Worm (Caenorhabditis elegans) whole organism, early embryonic: ENCODE results near the gene W09D6.5.

Experiments
- B0310.2 ChIP-seq: sonication (generic microtip); optimal IDR thresholded peaks from 2 replicates; lab custom pipeline; 2016; ENCODE audit warnings: mild to moderate bottlenecking, missing genetic modification characterization, missing compliant biosample characterization
- F13C5.2 ChIP-seq: sonication (generic microtip); optimal IDR thresholded peaks from 2 replicates; lab custom pipeline; 2017; ENCODE audit warnings: mild to moderate bottlenecking, missing genetic modification characterization, inconsistent platforms, missing compliant biosample characterization
- aly-1 ChIP-seq: sonication (generic microtip); optimal IDR thresholded peaks from 2 replicates; lab custom pipeline; 2016; ENCODE audit warnings: missing genetic modification characterization, missing compliant biosample characterization
- ama-1 ChIP-seq: fragments of 150-350 bp; optimal IDR thresholded peaks from 2 replicates; lab custom pipeline; 2014
- ceh-13 ChIP-seq: fragments of 200-800 bp; sonication (Bioruptor generic); optimal IDR thresholded peaks from 2 replicates; lab custom pipeline; 2018; ENCODE audit warnings: mild to moderate bottlenecking, missing genetic modification characterization, missing compliant biosample characterization
- ceh-36 ChIP-seq: sonication (generic microtip); optimal IDR thresholded peaks from 2 replicates; lab custom pipeline; 2016; ENCODE audit warnings: missing genetic modification characterization, inconsistent platforms, missing compliant biosample characterization
- ets-7 ChIP-seq: sonication (generic microtip); optimal IDR thresholded peaks from 2 replicates; lab custom pipeline; 2016; ENCODE audit warnings: missing genotype, missing genetic modification characterization, missing compliant biosample characterization
- flt-1 ChIP-seq: fragments of 200-800 bp; sonication (Bioruptor generic); IDR thresholded peaks from 2 replicates; pipeline ENCODE4 v1.3.6; 2022; ENCODE audit warnings: missing genetic modification characterization, missing compliant biosample characterization
- hmbx-1 ChIP-seq: sonication (generic microtip); optimal IDR thresholded peaks from 2 replicates; lab custom pipeline; 2016; ENCODE audit warnings: mild to moderate bottlenecking, missing genetic modification characterization, missing compliant biosample characterization
- hmg-4 ChIP-seq: fragments of 200-800 bp; sonication (Bioruptor generic); optimal IDR thresholded peaks from 2 replicates; lab custom pipeline; 2018; ENCODE audit warnings: mild to moderate bottlenecking, missing genetic modification characterization, missing compliant biosample characterization
- hnd-1 ChIP-seq: sonication (generic microtip); optimal IDR thresholded peaks from 2 replicates; lab custom pipeline; 2016; ENCODE audit warnings: missing genetic modification characterization, missing compliant biosample characterization
- pes-1 ChIP-seq: fragments of 200-800 bp; sonication (Bioruptor generic); IDR thresholded peaks from 2 replicates; pipeline ENCODE4 v1.3.6; 2022; ENCODE audit warnings: missing genetic modification reagents, missing genetic modification characterization, missing compliant biosample characterization
- scrt-1 ChIP-seq: fragments of 200-800 bp; sonication (Bioruptor generic); IDR thresholded peaks from 2 replicates; pipeline ENCODE4 v1.3.6; 2022; ENCODE audit warnings: missing genetic modification characterization, missing compliant biosample characterization
- sea-1 ChIP-seq: fragments of 200-800 bp; sonication (Bioruptor generic); conservative IDR thresholded peaks from 2 replicates; pipeline ENCODE4 v1.3.6; 2022; ENCODE audit warnings: missing genetic modification characterization, missing compliant biosample characterization
- tbx-11 ChIP-seq: fragments of 200-800 bp; sonication (Bioruptor generic); IDR thresholded peaks from 2 replicates; pipeline ENCODE4 v1.3.6; 2022; ENCODE audit warnings: missing genetic modification characterization, missing compliant biosample characterization
- tbx-37 ChIP-seq: fragments of 200-800 bp; sonication (Bioruptor generic); conservative IDR thresholded peaks from 2 replicates; pipeline ENCODE4 v1.3.6; 2022; ENCODE audit warnings: missing genetic modification reagents, missing genetic modification characterization, missing compliant biosample characterization
- tra-4 ChIP-seq: sonication (generic microtip); optimal IDR thresholded peaks from 2 replicates; lab custom pipeline; 2017; ENCODE audit warnings: missing genetic modification characterization, missing compliant biosample characterization

The W09D6.5 gene

DNA sequence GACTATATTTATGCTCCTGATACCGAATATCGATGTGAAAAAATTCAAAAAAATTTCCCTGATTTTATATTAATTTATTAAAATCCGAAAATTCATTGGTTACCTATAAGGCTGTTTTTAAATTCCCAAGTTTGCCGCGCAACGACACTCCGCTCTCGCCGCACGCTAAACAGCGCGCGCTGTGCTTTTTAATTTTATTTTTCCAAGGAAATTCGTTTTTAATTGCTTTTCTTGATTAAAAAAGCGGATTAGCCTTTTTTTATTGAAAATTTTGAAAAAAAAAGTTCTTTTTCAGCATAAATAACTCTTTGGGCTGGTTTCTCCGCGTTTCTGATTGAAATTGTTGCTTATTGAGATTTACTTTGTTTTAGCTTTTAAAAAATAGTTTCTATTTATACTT lies 19.0 kb downstream of the W09D6.5 start:
- TF ChIP-seq ama-1 (lab: Kevin White, UChicago) (no peak), tbx-11 (GFP tag; lab: Robert Waterston, UW) (no peak), tbx-37 (GFP tag; lab: Robert Waterston, UW) (no peak), tra-4 (tag; lab: Kevin White, UChicago) (no peak), ets-7 (tag; lab: Kevin White, UChicago) (no peak), ceh-36 (tag; lab: Kevin White, UChicago) (no peak), F13C5.2 (tag; lab: Kevin White, UChicago) (no peak), flt-1 (no peak), B0310.2 (no peak), pes-1 (no peak), hnd-1 (tag; lab: Kevin White, UChicago) (no peak), hmbx-1 (tag; lab: Kevin White, UChicago) (no peak), aly-1 (no peak), ceh-13 (no peak), hmg-4 (GFP tag; lab: Kevin White, UChicago) (no peak), sea-1 (GFP tag; lab: Robert Waterston, UW) (no peak), scrt-1 (GFP tag; lab: Robert Waterston, UW) (no peak)

DNA sequence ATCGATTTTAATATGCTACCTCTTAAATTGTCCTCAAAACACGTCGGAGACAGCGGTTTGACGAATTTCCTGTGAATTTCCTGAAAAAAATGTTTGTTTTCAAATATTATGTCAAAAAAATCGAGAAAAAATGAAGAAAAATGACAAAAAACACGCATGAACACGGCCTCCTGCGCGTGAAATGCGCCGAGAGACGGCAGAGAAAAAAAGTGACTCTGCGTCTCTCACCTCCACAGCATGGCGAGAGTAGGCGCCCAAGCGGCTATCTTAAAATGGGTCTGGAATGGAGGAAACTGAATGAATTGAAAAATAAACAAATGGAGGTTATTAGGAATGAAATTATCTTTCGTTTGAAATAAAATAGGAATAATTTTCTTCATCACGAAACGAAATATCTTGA lies 22.5 kb downstream of the W09D6.5 start:
- TF ChIP-seq tbx-11 (GFP tag; lab: Robert Waterston, UW) (no peak), aly-1 (no peak), hmbx-1 (tag; lab: Kevin White, UChicago) (no peak), ceh-36 (tag; lab: Kevin White, UChicago) (no peak), F13C5.2 (tag; lab: Kevin White, UChicago) (peak; percentile 36), scrt-1 (GFP tag; lab: Robert Waterston, UW) (peak; percentile 61; the same call in 1 of the 2 replicates), hmg-4 (GFP tag; lab: Kevin White, UChicago) (peak; percentile 14), pes-1 (0 out of 2 replicates have a peak, but pooled peaks have one; percentile 44), ets-7 (tag; lab: Kevin White, UChicago) (no peak), sea-1 (GFP tag; lab: Robert Waterston, UW) (0 out of 2 replicates have a peak, but pooled peaks have one; percentile 43), hnd-1 (tag; lab: Kevin White, UChicago) (no peak), ceh-13 (no peak), tbx-37 (GFP tag; lab: Robert Waterston, UW) (no peak), ama-1 (lab: Kevin White, UChicago) (no peak), B0310.2 (no peak), tra-4 (tag; lab: Kevin White, UChicago) (no peak), flt-1 (0 out of 2 replicates have a peak, but pooled peaks have one; percentile 20)

DNA sequence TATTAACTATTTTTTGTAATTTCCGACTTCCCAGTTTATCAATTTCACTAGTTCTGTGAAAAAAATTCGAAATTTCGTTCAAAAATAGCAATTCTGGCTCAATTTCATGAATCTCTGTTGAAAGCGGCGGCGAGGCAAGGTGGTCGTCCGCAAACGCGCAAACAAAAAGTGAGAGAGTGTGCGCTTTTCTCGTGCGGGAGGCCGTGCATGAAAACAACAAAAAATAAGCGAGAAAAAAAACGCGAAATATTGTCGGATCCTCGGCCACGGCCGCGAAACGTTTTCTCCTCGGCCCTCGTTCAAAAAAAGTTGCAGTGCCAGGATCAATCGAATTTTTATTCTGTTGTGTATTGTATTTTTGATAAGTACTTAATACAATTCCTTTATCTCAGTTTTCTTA lies 24.4 kb downstream of the W09D6.5 start:
- TF ChIP-seq scrt-1 (GFP tag; lab: Robert Waterston, UW) = peak; percentile 55; the same call in 1 of the 2 replicates
- no peak for TF ChIP-seq ets-7 (tag; lab: Kevin White, UChicago)
- peak; percentile 50; the same call in 1 of the 2 replicates for TF ChIP-seq pes-1

DNA sequence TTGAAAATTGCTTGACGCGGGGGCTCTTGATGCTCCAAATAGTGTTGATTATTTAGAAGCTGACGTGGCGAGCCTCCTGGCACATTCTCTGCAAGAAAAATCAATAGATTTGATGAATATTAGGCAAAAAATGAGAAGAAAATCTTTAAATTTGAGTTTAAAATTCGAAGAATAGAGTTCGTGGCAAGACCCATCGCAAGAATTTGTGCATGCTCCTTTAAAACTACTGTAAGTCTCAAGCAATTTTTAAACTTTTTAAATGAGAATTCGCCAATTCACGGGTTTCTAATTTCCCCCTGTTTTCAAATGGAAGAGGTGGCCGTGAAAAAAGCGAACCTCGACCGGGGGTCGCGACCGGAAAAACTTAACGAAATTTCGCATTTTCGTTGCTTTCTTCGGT lies 25.6 kb downstream of the W09D6.5 start:
- no peak for TF ChIP-seq ceh-36 (tag; lab: Kevin White, UChicago)
- TF ChIP-seq scrt-1 (GFP tag; lab: Robert Waterston, UW) = no peak
- TF ChIP-seq tra-4 (tag; lab: Kevin White, UChicago) = no peak
- no peak for TF ChIP-seq aly-1
- TF ChIP-seq sea-1 (GFP tag; lab: Robert Waterston, UW) = no peak
- TF ChIP-seq B0310.2 = no peak
- no peak for TF ChIP-seq flt-1
- no peak for TF ChIP-seq ets-7 (tag; lab: Kevin White, UChicago)

DNA sequence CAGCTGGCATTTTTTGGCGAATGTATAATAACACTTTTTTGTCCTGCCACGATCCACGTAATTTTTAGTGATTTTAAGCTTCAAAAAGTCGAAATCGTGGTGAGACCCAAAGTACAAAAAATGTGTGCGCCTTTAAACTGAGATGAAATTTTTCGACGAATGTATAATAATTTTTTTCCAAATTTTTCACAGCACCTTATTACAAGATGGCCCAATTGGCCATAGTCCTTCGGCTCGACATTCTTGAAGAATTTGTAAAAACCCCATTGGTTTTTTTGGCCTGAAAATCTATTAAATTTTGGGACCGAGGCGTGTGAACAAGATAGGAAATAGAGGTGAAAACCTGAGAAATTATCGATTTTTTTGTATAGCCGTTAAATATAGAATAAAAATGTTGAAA lies 27.7 kb downstream of the W09D6.5 start:
- TF ChIP-seq hmbx-1 (tag; lab: Kevin White, UChicago) (no peak), flt-1 (no peak), scrt-1 (GFP tag; lab: Robert Waterston, UW) (no peak), tbx-11 (GFP tag; lab: Robert Waterston, UW) (no peak), ets-7 (tag; lab: Kevin White, UChicago) (no peak)

DNA sequence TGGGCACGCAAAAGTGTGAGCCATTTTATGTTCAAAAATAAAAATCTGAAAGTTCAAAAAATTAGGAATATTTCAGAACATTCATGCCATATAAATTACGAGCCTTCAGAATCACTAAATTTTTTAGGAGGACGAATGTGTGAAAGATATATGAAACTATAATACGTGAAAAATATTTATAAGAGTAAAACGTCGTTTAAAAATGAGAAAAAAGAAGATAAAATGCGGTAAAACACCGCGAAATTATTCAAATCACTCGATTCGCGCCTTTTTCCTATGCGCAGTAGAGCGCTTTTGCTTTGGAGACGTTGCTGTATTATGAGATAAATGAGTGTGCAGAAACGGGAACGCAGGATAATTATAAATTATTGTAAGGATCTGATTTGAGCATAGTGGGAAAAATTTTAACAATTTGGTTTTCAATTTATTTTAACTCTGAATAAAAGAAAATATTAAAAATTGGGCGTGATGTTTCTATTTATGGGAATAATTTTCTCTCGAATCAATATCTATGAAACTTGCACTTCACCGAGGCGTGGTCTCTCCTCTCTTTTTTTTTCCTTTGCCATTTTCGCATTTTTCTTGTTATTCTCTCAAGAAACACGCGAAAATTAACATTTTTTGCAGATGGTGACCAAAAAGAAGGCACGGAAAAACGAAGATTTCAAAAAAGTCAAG lies 31.0 kb downstream of the W09D6.5 start, which contains the start of the genes sup-35 and Y48A6C.4:
TSS of gene sup-35 (minus strand) at position 51 of the 678 bp plus-strand sequence.
TSS of gene Y48A6C.4 (plus strand) at position 628 of the 678 bp plus-strand sequence.
- TF ChIP-seq hmg-4 (GFP tag; lab: Kevin White, UChicago) = no peak
- no peak for TF ChIP-seq ceh-36 (tag; lab: Kevin White, UChicago)
- no peak for TF ChIP-seq ama-1 (lab: Kevin White, UChicago)
- TF ChIP-seq ets-7 (tag; lab: Kevin White, UChicago) = peak; percentile 63
- no peak for TF ChIP-seq tbx-11 (GFP tag; lab: Robert Waterston, UW)
- TF ChIP-seq tbx-37 (GFP tag; lab: Robert Waterston, UW) = 0 out of 2 replicates have a peak, but pooled peaks have one; percentile 4
- peak; percentile 77 for TF ChIP-seq F13C5.2 (tag; lab: Kevin White, UChicago)
- no peak for TF ChIP-seq scrt-1 (GFP tag; lab: Robert Waterston, UW)
- TF ChIP-seq hmbx-1 (tag; lab: Kevin White, UChicago) = no peak
- peak; percentile 40 for TF ChIP-seq ceh-13
- peak; percentile 24 for TF ChIP-seq hnd-1 (tag; lab: Kevin White, UChicago)
- peak; percentile 60 for TF ChIP-seq pes-1
- no peak for TF ChIP-seq tra-4 (tag; lab: Kevin White, UChicago)
- TF ChIP-seq B0310.2 = peak; percentile 62
- no peak for TF ChIP-seq aly-1

DNA sequence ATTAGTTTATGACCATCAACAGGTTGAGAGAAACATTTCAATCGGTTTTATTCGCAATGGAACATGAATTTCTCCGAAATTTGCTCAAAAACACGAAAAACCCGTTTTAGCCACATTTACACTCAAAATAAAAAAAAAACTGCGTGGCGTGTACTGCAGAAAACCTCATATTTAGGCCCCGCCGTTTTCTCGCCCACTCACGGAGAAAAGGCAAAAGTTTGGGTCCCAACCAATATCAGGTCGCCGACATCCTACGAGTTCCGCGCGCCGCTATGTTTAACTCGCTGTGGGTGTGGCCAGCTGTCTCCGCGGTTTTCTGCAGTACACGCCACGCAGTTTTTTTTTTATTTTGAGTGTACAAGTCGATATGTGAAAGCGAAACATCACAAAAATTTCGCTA lies 35.6 kb downstream of the W09D6.5 start:
- no peak for TF ChIP-seq ets-7 (tag; lab: Kevin White, UChicago)
- no peak for TF ChIP-seq F13C5.2 (tag; lab: Kevin White, UChicago)
- TF ChIP-seq hmg-4 (GFP tag; lab: Kevin White, UChicago) = no peak
- no peak for TF ChIP-seq flt-1
- no peak for TF ChIP-seq ceh-36 (tag; lab: Kevin White, UChicago)
- TF ChIP-seq pes-1 = peak; percentile 62; the same call in 1 of the 2 replicates
- no peak for TF ChIP-seq B0310.2
- TF ChIP-seq tra-4 (tag; lab: Kevin White, UChicago) = no peak
- TF ChIP-seq hnd-1 (tag; lab: Kevin White, UChicago) = no peak
- TF ChIP-seq scrt-1 (GFP tag; lab: Robert Waterston, UW) = 0 out of 2 replicates have a peak, but pooled peaks have one; percentile 8
- TF ChIP-seq aly-1 = no peak
- TF ChIP-seq tbx-37 (GFP tag; lab: Robert Waterston, UW) = no peak
- peak; percentile 38 for TF ChIP-seq ama-1 (lab: Kevin White, UChicago)
- no peak for TF ChIP-seq ceh-13
- no peak for TF ChIP-seq sea-1 (GFP tag; lab: Robert Waterston, UW)
- no peak for TF ChIP-seq hmbx-1 (tag; lab: Kevin White, UChicago)
- no peak for TF ChIP-seq tbx-11 (GFP tag; lab: Robert Waterston, UW)
